Worm (Caenorhabditis elegans) whole organism, L1 larva: ENCODE results near the gene col-12.

Source experiments
- efl-1 ChIP-seq, 4 experiments: fragments of 150-350 bp; optimal IDR thresholded peaks in 3 of 4; peaks in 1 of 4; 1 replicate in 1 of 4; 2 replicates in 3 of 4; lab custom pipeline; 2014; ENCODE audit warnings: missing biosample characterization in 2 of 4, missing genetic modification characterization in 2 of 4, missing genetic modification reagents in 2 of 4
- egl-13 ChIP-seq: sonication (generic microtip); optimal IDR thresholded peaks from 2 replicates; lab custom pipeline; 2016; ENCODE audit warnings: missing genotype, missing genetic modification reagents, missing genetic modification characterization, missing compliant biosample characterization
- hlh-4 ChIP-seq: sonication (generic microtip); optimal IDR thresholded peaks from 2 replicates; lab custom pipeline; 2016; ENCODE audit warnings: mild to moderate bottlenecking, missing genetic modification characterization, missing compliant biosample characterization
- mdl-1 ChIP-seq, 2 experiments: fragments of 150-350 bp; optimal IDR thresholded peaks; 2 replicates each; lab custom pipeline; 2014 to 2017; ENCODE audit warnings: missing biosample characterization in 2 of 2, missing genetic modification characterization in 2 of 2, inconsistent platforms in 1 of 2
- mep-1 ChIP-seq: fragments of 150-350 bp; optimal IDR thresholded peaks from 2 replicates; lab custom pipeline; 2014; ENCODE audit warnings: missing biosample characterization, missing genetic modification characterization
- nhr-76 ChIP-seq: sonication (generic microtip); optimal IDR thresholded peaks from 2 replicates; lab custom pipeline; 2017; ENCODE audit warnings: missing biosample characterization, missing genetic modification characterization
- snpc-4 ChIP-seq: fragments of 150-350 bp; optimal IDR thresholded peaks from 2 replicates; lab custom pipeline; 2014; ENCODE audit warnings: missing biosample characterization, missing genetic modification characterization
- snu-23 ChIP-seq: sonication (generic microtip); optimal IDR thresholded peaks from 2 replicates; lab custom pipeline; 2016; ENCODE audit warnings: missing genetic modification characterization, missing compliant biosample characterization
- sptf-1 ChIP-seq: fragments of 150-350 bp; optimal IDR thresholded peaks from 2 replicates; lab custom pipeline; 2014; ENCODE audit warnings: missing biosample characterization, missing genetic modification characterization
- tbx-2 ChIP-seq: sonication (generic microtip); optimal IDR thresholded peaks from 2 replicates; lab custom pipeline; 2016; ENCODE audit warnings: missing genetic modification characterization, missing compliant biosample characterization
- unc-62 ChIP-seq: fragments of 150-350 bp; optimal IDR thresholded peaks from 2 replicates; lab custom pipeline; 2014; ENCODE audit warnings: missing biosample characterization, missing genetic modification reagents, missing genetic modification characterization

DNA sequence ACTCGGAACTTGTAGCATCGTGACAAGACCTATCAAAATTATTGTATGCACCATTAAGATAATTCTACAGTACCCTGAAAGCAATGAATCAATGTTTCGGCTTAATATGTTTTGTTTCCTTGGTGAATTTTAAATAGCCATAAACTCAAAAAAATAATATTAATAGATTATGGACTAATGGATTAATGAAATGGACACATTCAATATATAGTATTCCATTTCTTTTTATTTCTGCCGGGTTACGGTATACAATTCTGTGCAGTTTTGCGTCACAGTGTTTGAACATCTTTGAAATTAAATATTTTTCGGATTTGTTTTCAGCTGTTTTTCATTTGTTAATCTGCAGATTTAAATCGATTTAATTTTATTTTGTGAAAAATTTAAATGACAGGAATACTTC lies 11.6 kb upstream of the col-12 start, which contains the start of gene set-22:
- no peak for TF ChIP-seq mep-1 (tag; lab: Kevin White, UChicago)
- TF ChIP-seq egl-13 = no peak
- no peak for TF ChIP-seq mdl-1 (tag; optimal IDR thresholded peaks at IDR 0.05; lab: Kevin White, UChicago)
- no peak for TF ChIP-seq snpc-4
- no peak for TF ChIP-seq hlh-4
- TF ChIP-seq nhr-76 (tag; lab: Kevin White, UChicago) = no peak
- no peak for TF ChIP-seq efl-1 (optimal IDR thresholded peaks at IDR 0.05; lab: Kevin White, UChicago)
- TF ChIP-seq efl-1 (GFP tag; optimal IDR thresholded peaks at IDR 0.05 in 1 of 2; lab: Kevin White, UChicago) = no peak
- no peak for TF ChIP-seq sptf-1 (tag; lab: Kevin White, UChicago)
- TF ChIP-seq tbx-2 (tag; lab: Kevin White, UChicago) = no peak
- TF ChIP-seq unc-62 (GFP tag; lab: Kevin White, UChicago) = no peak
- TF ChIP-seq snu-23 (GFP tag; lab: Kevin White, UChicago) = no peak
